Fruit fly (Drosophila melanogaster): ENCODE results near the gene CG5282.

CG5282 gene

DNA sequence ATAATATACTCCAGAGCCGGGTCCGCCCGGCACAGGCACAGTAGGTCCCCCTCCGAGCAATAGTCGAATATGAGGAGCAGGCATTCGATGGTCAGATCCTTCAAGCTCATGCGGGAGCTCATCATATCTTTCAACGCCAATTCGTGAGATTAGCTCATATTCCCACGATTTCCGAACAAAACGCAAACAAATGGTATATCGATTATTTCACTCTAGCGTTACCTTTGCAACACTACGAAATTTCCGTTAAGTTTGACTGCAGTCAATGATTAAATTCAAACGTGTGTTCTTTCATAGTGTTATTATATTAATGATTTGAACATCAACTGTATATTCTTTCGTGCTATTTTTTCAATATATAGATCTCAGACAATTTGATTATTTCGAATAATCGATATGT is 32.5 kb downstream of the CG5282 start, which contains the start of gene CG33969 (continued):
- TF ChIP-seq Vsx1 (GFP tag; optimal IDR thresholded peaks at IDR 0.05), result peak; percentile 20
- peak; percentile 58 for TF ChIP-seq YL-1 (GFP tag; optimal IDR thresholded peaks at IDR 0.05)
- TF ChIP-seq zen (tag; optimal IDR thresholded peaks at IDR 0.05), result no peak
- peak in 1 of 2 experiments; percentile 46 for TF ChIP-seq Pdp1 (GFP tag; optimal IDR thresholded peaks at IDR 0.05)
- TF ChIP-seq CG2116 (GFP tag; optimal IDR thresholded peaks at IDR 0.05), result peak; percentile 82
- no peak for TF ChIP-seq CG3847 (GFP tag; IDR thresholded peaks at IDR 0.05)
- no peak for TF ChIP-seq Rx (GFP tag; IDR thresholded peaks at IDR 0.05)
- TF ChIP-seq CG13287 (GFP tag; IDR thresholded peaks at IDR 0.05; ENCODE audit: partially characterized antibody), result peak; percentile 58
- peak; percentile 66 for TF ChIP-seq CG1603 (tag; optimal IDR thresholded peaks at IDR 0.05)
- TF ChIP-seq Dll (GFP tag; IDR thresholded peaks at IDR 0.05; ENCODE audit: partially characterized antibody), result peak; percentile 39; the same call in 1 of the 4 replicates

DNA sequence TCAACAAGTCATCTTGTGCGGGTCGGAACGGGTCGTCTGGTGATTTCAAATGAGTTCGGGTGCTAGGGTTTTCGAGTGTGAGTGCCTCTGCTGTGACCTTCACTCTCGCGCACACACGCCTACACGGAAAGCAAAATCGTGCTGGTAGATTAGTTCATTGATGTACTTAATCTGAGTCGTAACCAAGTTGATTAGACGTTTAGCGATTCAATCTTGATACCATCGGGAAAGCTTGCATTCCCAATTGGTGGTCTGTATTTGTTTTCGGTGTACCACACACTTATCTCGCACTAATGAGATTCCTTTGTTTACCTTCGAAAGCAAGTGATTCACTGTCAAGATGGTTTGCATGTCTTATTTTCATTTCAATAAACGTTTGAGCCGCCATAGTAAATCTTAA is 36.9 kb downstream of the CG5282 start:
- TF ChIP-seq CG11695 (GFP tag; IDR thresholded peaks at IDR 0.05) (peak; percentile 66), nmo (GFP tag; optimal IDR thresholded peaks at IDR 0.05) (peak; percentile 0), Hand (GFP tag; optimal IDR thresholded peaks at IDR 0.05) (no peak), CG1603 (tag; optimal IDR thresholded peaks at IDR 0.05) (peak; percentile 47), CG12769 (tag; optimal IDR thresholded peaks at IDR 0.05) (peak; percentile 87), dysf (GFP tag; IDR thresholded peaks at IDR 0.05) (peak; percentile 73), CG4820 (GFP tag; optimal IDR thresholded peaks at IDR 0.05) (no peak), CG6813 (GFP tag; optimal IDR thresholded peaks at IDR 0.05) (peak; percentile 10), seq (GFP tag; IDR thresholded peaks at IDR 0.05) (peak; percentile 30; the same call in 1 of the 2 replicates), ranshi (GFP tag; IDR thresholded peaks at IDR 0.05) (peak; percentile 48), CG9932 (GFP tag; IDR thresholded peaks at IDR 0.05) (peak; percentile 58), bab2 (GFP tag; optimal IDR thresholded peaks at IDR 0.05) (peak; percentile 29), CG9817 (tag; optimal IDR thresholded peaks at IDR 0.05) (peak; percentile 8), exex (tag; optimal IDR thresholded peaks at IDR 0.05) (peak; percentile 86), CG30403 (GFP tag; optimal IDR thresholded peaks at IDR 0.05) (peak; percentile 31), CG10209 (GFP tag; optimal IDR thresholded peaks at IDR 0.05) (peak; percentile 28), CG12219 (GFP tag; optimal IDR thresholded peaks at IDR 0.05) (peak; percentile 34), org-1 (GFP tag; optimal IDR thresholded peaks at IDR 0.05) (peak; percentile 36), CrebB (tag; optimal IDR thresholded peaks at IDR 0.05) (peak; percentile 25), CG32532 (GFP tag; IDR thresholded peaks at IDR 0.05) (peak; percentile 55; the same call in 1 of the 2 replicates), BtbVII (GFP tag; optimal IDR thresholded peaks at IDR 0.05) (peak; percentile 37), chn (GFP tag; optimal IDR thresholded peaks at IDR 0.05) (peak; percentile 18), bcd (GFP tag; optimal IDR thresholded peaks at IDR 0.05) (peak; percentile 10), sisA (GFP tag; IDR thresholded peaks at IDR 0.05) (0 out of 2 replicates have a peak, but pooled peaks have one; percentile 19), bsh (GFP tag; optimal IDR thresholded peaks at IDR 0.05) (peak in 1 of 2 experiments; percentile 0), Antp (GFP tag; optimal IDR thresholded peaks at IDR 0.05) (peak; percentile 59), Hr78 (GFP tag; optimal IDR thresholded peaks at IDR 0.05) (peak in 1 of 2 experiments; percentile 77), Atf6 (GFP tag; IDR thresholded peaks at IDR 0.05) (peak; percentile 70), kay (GFP tag; optimal IDR thresholded peaks at IDR 0.05) (peak; percentile 38), repo (GFP tag; optimal IDR thresholded peaks at IDR 0.05) (no peak), CG2120 (GFP tag; optimal IDR thresholded peaks at IDR 0.05) (peak; percentile 76), sug (tag; optimal IDR thresholded peaks at IDR 0.05) (peak; percentile 79), CG7839 (tag; optimal IDR thresholded peaks at IDR 0.05) (peak; percentile 53), Mrtf (GFP tag; IDR thresholded peaks at IDR 0.05) (0 out of 3 replicates have a peak, but pooled peaks have one; percentile 36), fd3F (GFP tag; optimal IDR thresholded peaks at IDR 0.05) (peak; percentile 28), CG9609 (GFP tag; optimal IDR thresholded peaks at IDR 0.05) (peak; percentile 36), CG12155 (GFP tag; optimal IDR thresholded peaks at IDR 0.05) (peak; percentile 1), Lim3 (GFP tag; IDR thresholded peaks at IDR 0.05) (no peak), knrl (GFP tag; IDR thresholded peaks at IDR 0.05; ENCODE audit: partially characterized antibody) (no peak)

Measured in whole organism, embryonic.